Worm (Caenorhabditis elegans) whole organism, L4/young adult: ENCODE data around the gene F55H2.5.
A peak's percentile ranks its signal among the peaks of the same experiment; 100 is the strongest.

ENCODE experiments used
- W03F9.2 ChIP-seq: fragments of 150-350 bp; optimal IDR thresholded peaks from 2 replicates; lab custom pipeline; 2014; ENCODE audit warnings: missing biosample characterization, missing genetic modification characterization
- dao-5 ChIP-seq: sonication (generic microtip); optimal IDR thresholded peaks from 2 replicates; lab custom pipeline; 2016; ENCODE audit warnings: missing genotype, missing genetic modification characterization, moderate library complexity, missing compliant biosample characterization

- TF ChIP-seq W03F9.2 (tag; lab: Kevin White, UChicago) (no peak), dao-5 (tag; lab: Kevin White, UChicago) (peak; percentile 46)
Measured at ce11 chrIII:9509764-9510370, 1.4 kb upstream of the F55H2.5 start.
